Fruit fly (Drosophila melanogaster) whole organism, adult: ENCODE data around the gene sll.

ENCODE experiments used
- CG11617 ChIP-seq: fragments of 200-800 bp; sonication (Bioruptor generic); optimal IDR thresholded peaks from 2 replicates; lab custom pipeline; 2017; ENCODE audit warnings: mild to moderate bottlenecking, missing biosample characterization, missing genetic modification reagents, missing genetic modification characterization
- CG12768 ChIP-seq: fragments of 200-800 bp; sonication (Bioruptor generic); optimal IDR thresholded peaks from 2 replicates; lab custom pipeline; 2017; ENCODE audit warnings: missing biosample characterization, missing genetic modification characterization, mild to moderate bottlenecking, moderate library complexity, missing genetic modification reagents
- CG14711 ChIP-seq: fragments of 200-800 bp; sonication (Bioruptor generic); optimal IDR thresholded peaks from 2 replicates; lab custom pipeline; 2018; ENCODE audit warnings: missing biosample characterization, mild to moderate bottlenecking, missing genetic modification characterization, moderate library complexity
- CG1620 ChIP-seq: fragments of 200-800 bp; sonication (Bioruptor generic); optimal IDR thresholded peaks from 2 replicates; lab custom pipeline; 2016; ENCODE audit warnings: missing biosample characterization, missing genetic modification characterization
- CG33017 ChIP-seq: fragments of 200-800 bp; sonication (Bioruptor generic); optimal IDR thresholded peaks from 2 replicates; lab custom pipeline; 2018; ENCODE audit warnings: missing biosample characterization, mild to moderate bottlenecking, missing genetic modification characterization, moderate library complexity
- CG5204 ChIP-seq: fragments of 200-800 bp; sonication (Bioruptor generic); optimal IDR thresholded peaks from 2 replicates; lab custom pipeline; 2016; ENCODE audit warnings: missing biosample characterization, missing genetic modification characterization
- CG7045 ChIP-seq: fragments of 200-800 bp; sonication (Bioruptor generic); optimal IDR thresholded peaks from 2 replicates; lab custom pipeline; 2017; ENCODE audit warnings: missing biosample characterization, mild to moderate bottlenecking, missing genetic modification characterization
- CG7101 ChIP-seq: fragments of 200-800 bp; sonication (Bioruptor generic); optimal IDR thresholded peaks from 2 replicates; lab custom pipeline; 2018; ENCODE audit warnings: missing biosample characterization, mild to moderate bottlenecking, missing genetic modification characterization, moderate library complexity
- Clk ChIP-seq: fragments of 200-800 bp; sonication (Bioruptor generic); optimal IDR thresholded peaks from 2 replicates; lab custom pipeline; 2017; ENCODE audit warnings: missing biosample characterization, missing genetic modification characterization
- Crg-1 ChIP-seq: fragments of 200-800 bp; sonication (Bioruptor generic); optimal IDR thresholded peaks from 2 replicates; lab custom pipeline; 2016; ENCODE audit warnings: missing biosample characterization, missing genetic modification characterization
- Hr96 ChIP-seq: fragments of 200-800 bp; sonication (Bioruptor generic); optimal IDR thresholded peaks from 2 replicates; lab custom pipeline; 2016; ENCODE audit warnings: missing biosample characterization, missing genetic modification characterization
- Mnt ChIP-seq: fragments of 200-800 bp; sonication (Bioruptor generic); optimal IDR thresholded peaks from 2 replicates; lab custom pipeline; 2016; ENCODE audit warnings: missing biosample characterization, mild to moderate bottlenecking, missing genetic modification characterization
- bab1 ChIP-seq: fragments of 200-800 bp; sonication (Bioruptor generic); optimal IDR thresholded peaks from 3 replicates; lab custom pipeline; 2019; ENCODE audit warnings: missing biosample characterization, mild to moderate bottlenecking, missing genetic modification characterization, moderate library complexity
- cic ChIP-seq: fragments of 200-800 bp; sonication (Bioruptor generic); optimal IDR thresholded peaks from 2 replicates; lab custom pipeline; 2017; ENCODE audit warnings: missing biosample characterization, mild to moderate bottlenecking, missing genetic modification characterization, moderate library complexity
- cnc ChIP-seq, 2 experiments: fragments of >200 bp; optimal IDR thresholded peaks; 2 replicates each; lab custom pipeline; 2017
- kay ChIP-seq: fragments of 200-800 bp; sonication (Bioruptor generic); peaks from one replicate; lab custom pipeline; 2016; ENCODE audit warnings: missing biosample characterization, missing genetic modification characterization, borderline replicate concordance
- ovo ChIP-seq: fragments of 200-800 bp; sonication (Bioruptor generic); optimal IDR thresholded peaks from 2 replicates; lab custom pipeline; 2016; ENCODE audit warnings: missing biosample characterization, missing genetic modification characterization
- pad ChIP-seq: fragments of 200-800 bp; sonication (Bioruptor generic); optimal IDR thresholded peaks from 3 replicates; lab custom pipeline; 2017; ENCODE audit warnings: missing biosample characterization, missing genetic modification characterization, mild to moderate bottlenecking, moderate library complexity, missing genetic modification reagents
- tj ChIP-seq: fragments of 200-800 bp; sonication (Bioruptor generic); optimal IDR thresholded peaks from 3 replicates; lab custom pipeline; 2017; ENCODE audit warnings: missing biosample characterization, mild to moderate bottlenecking, missing genetic modification characterization, moderate library complexity
- toe ChIP-seq: fragments of 200-800 bp; sonication (Bioruptor generic); optimal IDR thresholded peaks from 2 replicates; lab custom pipeline; 2016; ENCODE audit warnings: missing biosample characterization, missing genetic modification characterization

The sll gene

dm6 chr3R:17617121-17617975 lies 11.4 kb downstream of the sll start:
- TF ChIP-seq CG5204 (GFP tag; lab: Kevin White, UChicago) (peak; percentile 49), toe (peak; percentile 22), CG12768 (peak; percentile 9), CG11617 (GFP tag; lab: Kevin White, UChicago) (no peak), Crg-1 (peak; percentile 1), Hr96 (GFP tag; lab: Kevin White, UChicago) (peak; percentile 26), Mnt (no peak), CG7101 (tag; lab: Kevin White, UChicago) (no peak), cnc (optimal IDR thresholded peaks at IDR 0.05; lab: Kevin White, UChicago) (no peak), Clk (no peak), CG1620 (GFP tag; lab: Kevin White, UChicago) (peak; percentile 15), kay (GFP tag; lab: Kevin White, UChicago) (peak; percentile 55), CG7045 (GFP tag; lab: Kevin White, UChicago) (no peak), bab1 (GFP tag; lab: Kevin White, UChicago) (no peak), ovo (GFP tag; lab: Kevin White, UChicago) (no peak), tj (GFP tag; lab: Kevin White, UChicago) (no peak), CG33017 (tag; lab: Kevin White, UChicago) (no peak), CG14711 (no peak), pad (GFP tag; lab: Kevin White, UChicago) (no peak), cic (no peak)

- no peak for TF ChIP-seq CG5204 (GFP tag; lab: Kevin White, UChicago)
- TF ChIP-seq bab1 (GFP tag; lab: Kevin White, UChicago), result no peak
- no peak for TF ChIP-seq Mnt
- TF ChIP-seq CG7101 (tag; lab: Kevin White, UChicago), result no peak
- no peak for TF ChIP-seq tj (GFP tag; lab: Kevin White, UChicago)
- TF ChIP-seq toe, result no peak
- TF ChIP-seq CG14711, result no peak
- TF ChIP-seq CG33017 (tag; lab: Kevin White, UChicago), result no peak
- no peak for TF ChIP-seq CG7045 (GFP tag; lab: Kevin White, UChicago)
- TF ChIP-seq pad (GFP tag; lab: Kevin White, UChicago), result no peak
- TF ChIP-seq CG11617 (GFP tag; lab: Kevin White, UChicago), result no peak
- no peak for TF ChIP-seq Hr96 (GFP tag; lab: Kevin White, UChicago)
Measured at dm6 chr3R:17617976-17618308, 12.0 kb downstream of the sll start.

dm6 chr3R:17618699-17619150 lies 12.8 kb downstream of the sll start, which contains the start of the genes CG14324 and CG14326:
TSS of gene CG14324 (minus strand) at chr3R:17618799.
TSS of gene CG14326 (plus strand) at chr3R:17619100.
- no peak for TF ChIP-seq CG7101 (tag; lab: Kevin White, UChicago)
- no peak for TF ChIP-seq pad (GFP tag; lab: Kevin White, UChicago)
- no peak for TF ChIP-seq kay (GFP tag; lab: Kevin White, UChicago)
- TF ChIP-seq Crg-1, result no peak
- TF ChIP-seq Hr96 (GFP tag; lab: Kevin White, UChicago), result no peak
- no peak for TF ChIP-seq bab1 (GFP tag; lab: Kevin White, UChicago)
- no peak for TF ChIP-seq Mnt
- no peak for TF ChIP-seq CG5204 (GFP tag; lab: Kevin White, UChicago)
- no peak for TF ChIP-seq cic

dm6 chr3R:17619726-17620282 lies 13.9 kb downstream of the sll start:
- TF ChIP-seq ovo (GFP tag; lab: Kevin White, UChicago) (peak; percentile 5), Mnt (peak; percentile 6), CG5204 (GFP tag; lab: Kevin White, UChicago) (no peak), CG33017 (tag; lab: Kevin White, UChicago) (peak; percentile 22), CG1620 (GFP tag; lab: Kevin White, UChicago) (no peak), Crg-1 (no peak), CG11617 (GFP tag; lab: Kevin White, UChicago) (no peak), bab1 (GFP tag; lab: Kevin White, UChicago) (peak; percentile 74), CG12768 (peak; percentile 30)

dm6 chr3R:17622062-17622766 lies 16.3 kb downstream of the sll start, which contains the start of gene CG14323:
TSS of gene CG14323 (minus strand) at chr3R:17622112.
- peak; percentile 26 for TF ChIP-seq bab1 (GFP tag; lab: Kevin White, UChicago)
- no peak for TF ChIP-seq CG7101 (tag; lab: Kevin White, UChicago)

- TF ChIP-seq Crg-1 (no peak), Hr96 (GFP tag; lab: Kevin White, UChicago) (no peak), kay (GFP tag; lab: Kevin White, UChicago) (no peak), CG12768 (no peak), CG5204 (GFP tag; lab: Kevin White, UChicago) (no peak), Clk (no peak), CG33017 (tag; lab: Kevin White, UChicago) (no peak), pad (GFP tag; lab: Kevin White, UChicago) (no peak), Mnt (no peak), toe (no peak), tj (GFP tag; lab: Kevin White, UChicago) (no peak), ovo (GFP tag; lab: Kevin White, UChicago) (no peak), cnc (optimal IDR thresholded peaks at IDR 0.05; lab: Kevin White, UChicago) (no peak), CG14711 (no peak), CG11617 (GFP tag; lab: Kevin White, UChicago) (no peak)
Measured at dm6 chr3R:17624549-17624948, 18.6 kb downstream of the sll start.
